Worm (Caenorhabditis elegans) whole organism, dauer: ENCODE data around the gene npp-25.

Experiments
- unc-62 ChIP-seq: sonication (generic microtip); optimal IDR thresholded peaks from 2 replicates; lab custom pipeline; 2017; ENCODE audit warnings: missing biosample characterization, missing genetic modification reagents, missing genetic modification characterization

npp-25 gene

DNA sequence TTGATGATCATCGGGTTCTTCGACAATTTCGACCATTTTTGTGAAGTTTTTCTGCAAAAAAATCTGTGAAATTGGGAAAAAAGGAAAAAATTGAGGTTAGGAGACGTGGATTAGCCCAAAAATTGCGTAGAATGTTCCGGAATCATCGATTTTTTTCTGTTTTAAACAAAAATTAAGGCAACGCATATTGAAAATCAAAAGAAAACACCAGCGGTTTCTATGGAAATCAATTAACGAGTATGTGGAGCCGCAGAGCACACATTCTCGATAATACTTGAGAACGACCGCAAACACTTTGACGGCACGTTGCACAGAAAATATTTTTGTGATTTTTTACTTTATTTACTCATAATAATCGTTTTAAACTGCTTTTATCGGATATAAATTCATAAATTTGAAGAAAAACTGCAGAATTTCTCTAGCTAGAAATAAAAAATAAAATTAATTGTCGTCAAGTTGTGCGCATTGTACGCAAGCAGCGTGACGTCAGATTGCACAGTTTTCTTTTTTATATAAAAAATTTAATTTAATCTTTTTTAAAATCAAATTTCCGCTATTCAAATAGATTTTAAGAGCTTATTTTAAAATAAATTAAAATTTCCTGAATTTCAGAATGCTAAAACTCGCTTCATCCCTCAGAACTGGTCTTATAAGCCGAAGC lies at the start of gene npp-25, which contains the start of gene mrps-10:
TSS of gene npp-25 (minus strand) at position 51 of the 661 bp plus-strand sequence.
TSS of gene mrps-10 (plus strand) at position 611 of the 661 bp plus-strand sequence.
- TF ChIP-seq unc-62 (GFP tag; lab: Kevin White, UChicago): no peak

DNA sequence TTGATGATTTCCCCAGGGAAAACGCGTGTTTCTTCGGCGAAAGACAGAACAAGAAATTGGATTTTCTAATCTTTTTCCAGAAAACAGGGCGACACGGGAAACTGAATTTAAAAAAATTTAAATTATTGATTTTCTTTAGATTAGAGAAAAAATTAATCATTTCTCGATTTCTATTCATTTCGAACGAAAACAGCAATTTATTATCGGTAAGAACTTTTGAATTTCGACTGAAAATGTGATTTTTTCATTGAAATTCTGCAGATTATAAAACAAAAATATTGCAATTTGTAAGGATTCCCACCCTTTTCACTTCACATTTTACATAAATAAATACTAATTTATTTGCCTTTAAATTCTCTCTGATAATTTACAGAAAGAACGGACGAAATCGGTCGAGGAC lies 46.6 kb upstream of the npp-25 start, which contains the start of gene bckd-1A:
TSS of gene bckd-1A (minus strand) at position 101 of the 400 bp plus-strand sequence.
- no peak for TF ChIP-seq unc-62 (GFP tag; lab: Kevin White, UChicago)

DNA sequence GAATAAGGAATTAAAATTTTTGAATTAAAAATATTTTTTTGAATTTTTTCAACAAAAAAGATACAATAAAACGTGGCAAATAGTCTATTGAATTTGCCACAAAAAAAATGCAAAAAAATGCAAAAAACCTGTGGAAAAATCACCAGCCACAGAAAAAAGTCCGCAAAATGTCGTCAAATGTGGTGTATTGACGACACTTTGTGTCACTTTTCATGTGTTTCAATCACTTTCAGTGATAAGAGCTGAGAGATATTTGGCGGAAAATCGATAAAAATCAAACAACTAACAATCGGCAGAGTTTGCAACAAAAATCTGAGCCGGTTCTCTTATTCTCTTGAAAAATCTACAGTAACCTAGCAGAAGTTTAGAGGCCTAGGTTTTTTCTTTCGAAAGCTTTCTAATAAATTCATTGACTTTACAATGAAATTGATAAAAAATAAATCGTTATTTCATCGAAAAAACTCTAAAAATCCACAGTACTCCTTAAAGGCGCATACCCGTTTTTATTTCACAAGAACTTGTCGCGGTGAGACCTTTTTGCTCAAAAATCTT lies 46.1 kb upstream of the npp-25 start:
- no peak for TF ChIP-seq unc-62 (GFP tag; lab: Kevin White, UChicago)

DNA sequence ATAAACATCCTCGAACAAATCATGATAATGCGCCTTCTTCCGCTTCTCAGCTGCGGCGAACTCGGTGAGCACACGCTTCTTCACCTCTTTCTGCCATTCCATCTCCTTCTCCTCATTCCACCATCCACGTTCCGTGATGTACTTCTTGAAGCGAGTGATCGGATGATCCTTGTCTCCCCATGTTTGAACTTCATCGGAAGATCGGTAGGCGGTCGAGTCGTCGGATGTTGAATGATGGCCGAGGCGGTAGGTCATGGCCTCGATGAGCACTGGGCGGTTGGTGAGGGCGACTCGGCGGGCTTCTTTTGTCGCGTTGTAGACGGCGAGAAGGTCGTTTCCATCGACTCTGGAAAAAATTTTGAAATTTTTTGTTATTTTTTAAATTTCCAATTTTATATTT lies 42.5 kb upstream of the npp-25 start:
- TF ChIP-seq unc-62 (GFP tag; lab: Kevin White, UChicago): no peak

DNA sequence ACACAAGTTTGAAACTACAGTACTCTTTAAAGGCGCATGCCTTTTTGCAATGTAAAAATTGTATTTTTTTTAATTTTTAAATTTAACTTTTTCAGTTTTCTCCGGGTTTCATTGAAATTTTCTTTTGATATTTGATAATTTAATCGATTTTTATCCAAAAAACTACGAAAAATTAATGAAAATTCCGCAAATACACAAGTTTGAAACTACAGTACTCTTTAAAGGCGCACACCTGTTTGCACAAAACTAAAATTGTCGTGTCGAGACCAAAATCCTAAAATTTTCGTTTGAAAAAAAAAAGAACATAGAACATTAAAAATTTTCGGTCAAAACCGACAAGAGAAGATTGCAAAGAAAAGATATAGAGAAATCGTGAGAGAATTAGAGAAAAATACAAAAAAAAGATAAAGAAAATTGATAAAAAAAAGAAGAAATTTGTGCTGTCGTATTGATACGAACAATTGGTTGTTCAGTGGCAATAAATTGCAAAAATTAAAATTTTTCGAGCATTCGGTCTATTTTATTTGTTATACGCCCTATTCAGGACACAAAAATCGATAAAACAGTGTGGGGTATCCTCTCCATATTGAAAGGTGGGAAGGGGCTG lies 41.7 kb upstream of the npp-25 start:
- TF ChIP-seq unc-62 (GFP tag; lab: Kevin White, UChicago): no peak

DNA sequence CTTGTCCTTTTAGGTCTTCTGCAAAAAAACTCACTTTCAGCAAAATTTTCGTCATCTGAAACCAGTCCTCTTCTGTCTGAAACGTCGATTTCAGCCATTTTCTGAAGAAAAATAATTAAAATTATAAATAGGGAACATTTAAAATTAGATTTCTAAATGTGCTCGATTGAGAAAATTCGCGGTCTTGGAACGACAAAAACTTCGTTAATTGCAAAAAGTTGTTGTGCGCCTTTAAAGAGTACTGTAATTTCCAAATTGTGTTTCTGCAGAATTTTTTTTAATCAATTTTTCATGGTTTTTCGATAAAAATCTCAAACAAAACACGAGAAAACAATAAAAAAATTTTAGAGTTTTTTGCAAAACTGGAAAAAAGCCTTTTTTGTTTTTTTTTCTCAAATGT lies 41.1 kb upstream of the npp-25 start, which contains the start of gene ttm-1:
TSS of gene ttm-1 (minus strand) at position 101 of the 400 bp plus-strand sequence.
- no peak for TF ChIP-seq unc-62 (GFP tag; lab: Kevin White, UChicago)

DNA sequence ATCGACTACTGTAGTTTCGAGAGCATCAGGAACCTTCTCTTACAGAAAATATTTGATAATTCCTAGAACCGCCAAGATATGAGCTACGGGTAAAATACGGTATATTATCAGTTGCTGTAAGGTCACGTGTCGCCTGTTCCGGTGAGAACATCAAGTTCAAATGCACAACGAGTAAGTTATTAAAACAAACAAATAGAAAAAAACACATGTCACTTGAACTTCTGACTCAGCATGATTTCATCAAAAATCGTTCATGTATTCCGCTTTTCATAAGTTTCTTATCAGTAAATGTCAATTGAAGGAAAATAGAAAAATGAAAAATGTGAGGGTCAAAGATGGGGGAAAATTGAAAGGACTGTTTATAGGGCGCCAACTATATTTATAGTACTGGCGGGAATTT lies 34.9 kb upstream of the npp-25 start:
- no peak for TF ChIP-seq unc-62 (GFP tag; lab: Kevin White, UChicago)

DNA sequence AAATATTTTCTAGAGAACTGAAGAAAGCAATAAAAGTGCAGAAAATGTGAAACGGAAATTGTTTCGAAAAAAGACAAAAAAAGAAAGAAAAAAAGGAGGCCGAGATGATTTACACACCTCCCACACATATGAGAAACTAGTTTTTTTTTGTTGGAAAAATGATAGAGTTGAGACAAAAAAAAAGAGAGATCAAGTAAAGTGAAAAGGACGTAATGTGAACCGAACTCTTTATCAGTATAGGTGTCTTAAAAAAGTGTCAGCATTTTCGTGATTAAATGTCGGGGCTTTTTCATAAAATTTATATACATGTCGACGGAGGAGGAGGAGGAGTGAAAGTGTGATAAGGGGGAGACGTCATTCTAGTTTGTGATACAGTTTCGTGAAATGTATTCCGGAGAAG lies 33.5 kb upstream of the npp-25 start:
- no peak for TF ChIP-seq unc-62 (GFP tag; lab: Kevin White, UChicago)

DNA sequence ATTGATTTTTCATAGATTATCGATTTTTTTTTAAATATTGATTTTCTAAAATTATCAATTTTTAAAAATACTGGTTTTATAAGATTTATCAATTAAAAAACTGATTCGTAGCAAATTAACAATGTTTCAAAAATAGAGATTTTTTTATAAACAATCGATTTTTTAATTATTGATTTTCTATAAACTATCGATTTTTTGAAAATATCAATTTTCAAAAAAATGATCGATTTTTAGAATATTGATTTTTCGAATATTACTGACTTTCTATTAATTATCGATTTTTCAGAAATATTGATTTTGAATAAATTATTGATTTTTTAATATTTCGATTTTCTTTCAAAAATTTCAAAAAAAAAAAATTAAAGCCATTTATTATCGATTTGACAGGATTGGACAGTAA lies 26.8 kb upstream of the npp-25 start:
- TF ChIP-seq unc-62 (GFP tag; lab: Kevin White, UChicago): no peak

DNA sequence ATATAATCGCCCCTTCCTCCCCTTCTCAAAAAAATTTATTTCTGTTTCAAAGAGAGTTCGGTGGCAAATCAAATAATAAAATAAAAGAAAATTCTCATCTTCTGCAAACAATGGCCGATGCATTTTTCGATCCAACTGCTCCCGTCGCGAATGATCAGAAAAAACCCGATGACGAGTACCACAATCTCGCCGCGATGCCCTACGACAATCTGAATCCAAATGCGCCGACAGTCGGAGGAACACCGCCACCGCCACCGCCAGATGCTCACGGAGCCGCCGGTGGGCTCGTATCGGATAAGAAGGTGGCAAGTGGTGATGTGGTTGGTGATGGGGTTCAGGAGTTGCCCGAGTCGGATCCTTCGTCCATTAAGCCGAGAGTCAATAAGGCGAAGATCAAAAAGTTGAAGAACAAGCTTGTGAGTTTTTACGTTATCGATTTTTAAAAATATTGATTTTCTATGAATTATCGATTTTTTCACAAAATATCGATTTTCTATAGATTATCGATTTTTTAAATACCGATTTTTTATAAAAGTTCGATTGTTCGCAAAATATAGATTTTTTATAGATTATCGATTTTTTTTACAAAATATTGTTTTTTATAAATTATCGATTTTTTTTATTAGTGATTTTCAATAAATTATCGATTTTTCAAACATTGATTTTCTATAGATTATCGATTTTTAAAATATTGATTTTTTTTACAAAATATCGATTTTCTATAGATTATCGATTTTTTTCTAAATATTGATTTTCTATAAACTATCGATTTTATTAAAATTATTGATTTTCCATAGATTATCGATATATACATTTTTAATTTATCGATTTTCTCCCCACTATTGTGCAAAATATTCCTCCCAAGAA lies 25.8 kb upstream of the npp-25 start, which contains the start of gene Y39E4A.1:
TSS of gene Y39E4A.1 (plus strand) at position 51 of the 867 bp plus-strand sequence.
- no peak for TF ChIP-seq unc-62 (GFP tag; lab: Kevin White, UChicago)

DNA sequence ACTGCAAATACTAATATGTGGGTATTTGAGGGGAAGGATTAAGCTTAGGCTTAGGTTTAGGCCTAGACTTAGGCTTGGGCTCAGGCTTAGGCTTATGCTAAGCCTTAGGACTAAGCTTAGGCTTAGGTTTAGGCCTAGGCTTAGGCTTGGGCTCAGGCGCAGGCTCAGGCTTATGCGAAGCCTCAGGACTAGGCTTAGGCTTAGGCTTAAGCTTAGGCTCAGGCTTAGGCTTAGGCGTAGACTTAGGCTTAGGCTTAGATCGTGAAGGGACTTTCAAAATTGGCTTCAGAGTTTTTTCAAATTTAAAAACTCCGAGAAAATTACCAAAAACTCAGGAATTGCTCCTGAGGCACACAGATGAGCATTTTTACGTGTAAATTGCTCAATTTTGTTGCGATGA lies 19.3 kb upstream of the npp-25 start:
- no peak for TF ChIP-seq unc-62 (GFP tag; lab: Kevin White, UChicago)

DNA sequence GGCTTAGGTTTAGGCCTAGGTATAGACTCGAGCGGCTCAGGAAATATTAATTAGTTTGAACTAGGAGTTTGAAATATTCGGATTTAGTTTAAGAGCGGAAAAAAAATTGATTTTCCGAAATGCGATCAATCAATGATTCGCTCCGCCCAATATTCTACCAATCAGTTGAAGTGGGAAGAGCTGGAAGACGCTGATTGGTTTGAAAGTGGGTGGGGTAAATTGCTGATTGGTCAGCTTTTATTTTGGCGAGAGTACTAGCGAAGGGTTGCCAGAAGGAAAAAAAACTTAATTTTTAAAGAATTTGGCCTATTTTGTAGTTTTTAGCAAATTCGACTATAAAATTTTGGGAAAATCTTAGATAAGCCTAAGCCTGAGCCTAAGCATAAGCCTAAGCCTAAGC lies 18.3 kb upstream of the npp-25 start:
- no peak for TF ChIP-seq unc-62 (GFP tag; lab: Kevin White, UChicago)

DNA sequence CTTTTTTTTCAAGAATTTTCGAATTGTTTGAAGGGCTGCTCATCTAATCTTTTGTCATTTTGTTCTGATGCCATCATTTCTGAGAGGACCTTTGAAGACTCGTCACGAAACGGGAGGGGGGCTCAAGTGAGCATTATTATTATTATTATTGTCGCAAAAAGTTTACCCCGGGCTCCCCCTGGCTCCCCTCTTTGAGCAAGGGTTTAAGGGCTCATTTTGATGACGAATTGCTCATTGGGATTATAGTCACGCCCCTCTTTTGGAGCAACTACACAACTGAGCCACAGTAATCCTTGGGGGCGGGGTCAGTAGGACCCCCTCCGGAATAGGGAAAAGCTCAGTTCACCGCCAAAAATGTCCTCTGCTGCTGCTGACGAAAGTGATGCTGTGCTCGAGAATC lies 16.5 kb upstream of the npp-25 start, which contains the start of gene unc-25:
TSS of gene unc-25 (plus strand) at position 345 of the 400 bp plus-strand sequence.
- TF ChIP-seq unc-62 (GFP tag; lab: Kevin White, UChicago): no peak

DNA sequence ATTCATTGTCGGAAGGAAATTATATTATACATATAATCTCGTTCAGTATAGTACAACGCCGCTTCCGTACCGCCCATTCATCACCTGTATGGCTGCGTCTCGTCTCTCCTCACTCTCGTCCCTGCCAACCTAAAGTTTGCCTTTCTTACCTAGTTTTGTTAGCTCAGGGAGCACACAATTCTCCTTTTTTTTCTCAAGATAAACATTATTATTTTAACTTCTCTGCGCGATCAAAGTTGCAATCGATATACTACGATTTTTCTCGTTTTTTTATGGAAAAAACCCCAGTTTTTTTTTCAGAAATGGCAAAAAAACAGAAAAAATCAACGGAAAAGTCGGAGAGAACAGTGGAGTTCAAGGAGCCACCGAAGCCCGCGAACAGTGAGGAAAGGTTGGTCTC lies 8.6 kb upstream of the npp-25 start, which contains the start of gene epg-3:
TSS of gene epg-3 (plus strand) at position 301 of the 400 bp plus-strand sequence.
- no peak for TF ChIP-seq unc-62 (GFP tag; lab: Kevin White, UChicago)

DNA sequence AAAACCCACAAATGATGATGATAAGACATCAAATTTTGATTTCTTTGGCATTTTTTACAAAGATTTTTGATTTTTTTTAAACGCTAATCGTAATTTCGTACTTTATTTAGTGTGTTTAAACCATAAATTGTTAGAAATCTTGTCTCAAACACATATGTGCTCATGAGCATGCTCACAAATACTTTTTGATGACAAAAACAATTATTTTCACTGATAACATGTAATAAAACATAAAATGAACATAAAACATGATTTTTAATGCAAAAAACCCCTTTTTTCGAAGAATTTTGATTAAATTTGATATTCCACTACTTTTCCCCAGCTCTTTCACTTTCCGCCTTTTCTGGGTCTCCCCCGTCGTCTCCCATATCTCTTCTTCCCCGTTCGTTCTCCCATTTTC lies 7.0 kb upstream of the npp-25 start:
- TF ChIP-seq unc-62 (GFP tag; lab: Kevin White, UChicago): no peak
